Fruit fly (Drosophila melanogaster): ENCODE measurements around the gene CG33322.

CG33322 gene

DNA sequence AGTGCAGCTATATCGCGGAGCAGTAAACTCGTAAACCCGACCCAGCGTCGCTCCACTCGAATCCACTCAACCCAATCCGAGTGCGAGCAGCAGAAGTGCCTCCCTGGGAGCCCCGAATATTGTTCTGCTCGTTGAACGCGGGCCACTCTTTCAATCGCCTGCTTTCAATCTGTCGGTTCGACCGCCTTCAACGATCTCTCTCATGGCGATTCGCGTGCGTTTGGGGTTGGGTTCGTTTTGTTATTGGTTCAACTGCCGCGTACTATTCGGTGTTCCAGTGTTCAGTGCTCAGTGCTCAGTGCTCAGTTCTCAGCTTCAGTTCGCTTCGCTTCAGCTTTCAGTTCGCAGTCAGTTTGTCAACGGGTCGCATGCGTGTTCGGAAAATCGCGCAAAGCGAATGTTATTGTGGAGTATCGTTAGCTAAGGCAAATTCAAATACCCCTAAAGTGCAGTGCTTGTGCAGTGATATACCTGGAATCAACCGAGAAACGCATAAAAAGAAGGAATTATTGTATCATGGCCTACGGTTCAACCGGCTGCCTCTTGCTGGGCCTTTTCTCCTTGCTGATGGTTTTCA, 24.5 kb upstream of the CG33322 start, which contains the start of gene CG31676 (continued):
- TF ChIP-seq YL-1 (GFP tag; optimal IDR thresholded peaks at IDR 0.05) (no peak), GATAe (GFP tag; conservative IDR thresholded peaks at IDR 0.05) (no peak), CG17186 (GFP tag; optimal IDR thresholded peaks at IDR 0.05) (no peak), CG9876 (GFP tag; optimal IDR thresholded peaks at IDR 0.05) (no peak), jumu (GFP tag; optimal IDR thresholded peaks at IDR 0.05) (no peak), CG6854 (GFP tag; optimal IDR thresholded peaks at IDR 0.05) (peak; percentile 45), chm (GFP tag; IDR thresholded peaks at IDR 0.05) (no peak; the same call in 1 of the 2 replicates), ac (GFP tag; optimal IDR thresholded peaks at IDR 0.05) (no peak), CG2116 (GFP tag; optimal IDR thresholded peaks at IDR 0.05) (no peak), CG10209 (GFP tag; optimal IDR thresholded peaks at IDR 0.05) (no peak), sens-2 (GFP tag; IDR thresholded peaks at IDR 0.05) (no peak), ssp (GFP tag; IDR thresholded peaks at IDR 0.05) (no peak), pan (optimal IDR thresholded peaks at IDR 0.05) (no peak), pan (GFP tag; optimal IDR thresholded peaks at IDR 0.05 in 1 of 2, IDR thresholded peaks at IDR 0.05 in 1 of 2) (no peak), Ptx1 (GFP tag; IDR thresholded peaks at IDR 0.05) (no peak), so (GFP tag; IDR thresholded peaks at IDR 0.05) (0 out of 3 replicates have a peak, but pooled peaks have one; percentile 21), CG11723 (GFP tag; optimal IDR thresholded peaks at IDR 0.05) (no peak), Xrp1 (GFP tag; IDR thresholded peaks at IDR 0.05) (no peak), CG1529 (GFP tag; optimal IDR thresholded peaks at IDR 0.05) (no peak), caup (GFP tag; optimal IDR thresholded peaks at IDR 0.05; ENCODE audit: severe bottlenecking) (peak; percentile 56), E2f2 (GFP tag; IDR thresholded peaks at IDR 0.05) (no peak), BEAF-32 (GFP tag; optimal IDR thresholded peaks at IDR 0.05) (no peak), lilli (GFP tag; optimal IDR thresholded peaks at IDR 0.05) (no peak), CG17385 (GFP tag; optimal IDR thresholded peaks at IDR 0.05) (peak; percentile 12), Rx (GFP tag; IDR thresholded peaks at IDR 0.05) (no peak), Eip74EF (GFP tag; optimal IDR thresholded peaks at IDR 0.05) (no peak), Usf (GFP tag; optimal IDR thresholded peaks at IDR 0.05) (no peak), CG2120 (GFP tag; optimal IDR thresholded peaks at IDR 0.05) (no peak), CG3726 (GFP tag; IDR thresholded peaks at IDR 0.05) (no peak), lola (GFP tag; optimal IDR thresholded peaks at IDR 0.05) (no peak), CG12942 (GFP tag; optimal IDR thresholded peaks at IDR 0.05) (no peak), MBD-R2 (GFP tag; IDR thresholded peaks at IDR 0.05) (no peak), CG30431 (GFP tag; optimal IDR thresholded peaks at IDR 0.05) (no peak), CG5245 (GFP tag; optimal IDR thresholded peaks at IDR 0.05) (no peak), CG7987 (GFP tag; optimal IDR thresholded peaks at IDR 0.05) (peak; percentile 53), CG13287 (GFP tag; IDR thresholded peaks at IDR 0.05; ENCODE audit: partially characterized antibody) (no peak), CG12659 (GFP tag; optimal IDR thresholded peaks at IDR 0.05) (no peak), sens (GFP tag) (no peak), crc (GFP tag; optimal IDR thresholded peaks at IDR 0.05) (no peak), run (tag; optimal IDR thresholded peaks at IDR 0.05) (no peak), Adf1 (GFP tag; IDR thresholded peaks at IDR 0.05) (no peak), gem (tag; optimal IDR thresholded peaks at IDR 0.05) (no peak), tio (GFP tag; optimal IDR thresholded peaks at IDR 0.05) (no peak), CG11398 (GFP tag; optimal IDR thresholded peaks at IDR 0.05) (no peak), H15 (GFP tag; IDR thresholded peaks at IDR 0.05) (no peak), Elba2 (GFP tag; optimal IDR thresholded peaks at IDR 0.05) (no peak), ATbp (GFP tag; optimal IDR thresholded peaks at IDR 0.05) (no peak), amos (GFP tag; IDR thresholded peaks at IDR 0.05; ENCODE audit: partially characterized antibody) (no peak), phol (tag; optimal IDR thresholded peaks at IDR 0.05) (no peak), crp (GFP tag; optimal IDR thresholded peaks at IDR 0.05) (no peak), CG10462 (GFP tag; optimal IDR thresholded peaks at IDR 0.05) (no peak)

Data from whole organism, embryonic.